Worm (Caenorhabditis elegans) whole organism, mixed stage, embryonic: ENCODE measurements around the gene phat-4.
A peak's percentile ranks its signal among the peaks of the same experiment; 100 is the strongest.

Experiments
- M03D4.4 ChIP-seq: sonication (generic microtip); optimal IDR thresholded peaks from 2 replicates; lab custom pipeline; 2017; ENCODE audit warnings: mild to moderate bottlenecking, missing genetic modification characterization, missing compliant biosample characterization
- bed-3 ChIP-seq: fragments of 200-800 bp; sonication (Bioruptor generic); optimal IDR thresholded peaks from 3 replicates; lab custom pipeline; 2018; ENCODE audit warnings: mild to moderate bottlenecking, missing genetic modification characterization, moderate library complexity, missing compliant biosample characterization
- ceh-39 ChIP-seq: fragments of 150-350 bp; optimal IDR thresholded peaks from 2 replicates; lab custom pipeline; 2014; ENCODE audit warnings: missing biosample characterization, missing genetic modification characterization
- ceh-43 ChIP-seq: fragments of 200-800 bp; sonication (Bioruptor generic); optimal IDR thresholded peaks from 2 replicates; lab custom pipeline; 2018; ENCODE audit warnings: mild to moderate bottlenecking, missing genetic modification characterization, moderate library complexity, missing compliant biosample characterization
- ceh-83 ChIP-seq: fragments of 200-800 bp; sonication (Bioruptor generic); optimal IDR thresholded peaks from 2 replicates; lab custom pipeline; 2018; ENCODE audit warnings: mild to moderate bottlenecking, missing genetic modification characterization, missing compliant biosample characterization
- ces-1 ChIP-seq: fragments of 150-350 bp; optimal IDR thresholded peaks from 2 replicates; lab custom pipeline; 2014; ENCODE audit warnings: missing biosample characterization, missing genetic modification reagents, missing genetic modification characterization
- cnd-1 ChIP-seq: fragments of 200-800 bp; sonication (Bioruptor generic); optimal IDR thresholded peaks from 2 replicates; lab custom pipeline; 2018; ENCODE audit warnings: mild to moderate bottlenecking, missing genetic modification characterization, missing compliant biosample characterization
- drap-1 ChIP-seq: fragments of 200-800 bp; sonication (Bioruptor generic); optimal IDR thresholded peaks from 3 replicates; lab custom pipeline; 2018; ENCODE audit warnings: mild to moderate bottlenecking, missing genetic modification characterization, missing compliant biosample characterization
- elt-1 ChIP-seq: sonication (generic microtip); optimal IDR thresholded peaks from 2 replicates; lab custom pipeline; 2017; ENCODE audit warnings: missing genetic modification characterization, mild to moderate bottlenecking, missing compliant biosample characterization, antibody characterized with exemption, moderate library complexity, borderline replicate concordance; ENCODE audit not compliant: insufficient read depth
- elt-3 ChIP-seq: fragments of 150-350 bp; optimal IDR thresholded peaks from 2 replicates; lab custom pipeline; 2014; ENCODE audit warnings: missing biosample characterization, missing genetic modification characterization
- flh-1 ChIP-seq: fragments of 200-800 bp; sonication (Bioruptor generic); optimal IDR thresholded peaks from 2 replicates; lab custom pipeline; 2018; ENCODE audit warnings: mild to moderate bottlenecking, missing genetic modification characterization, moderate library complexity, missing compliant biosample characterization
- ham-2 ChIP-seq: fragments of 200-800 bp; sonication (Bioruptor generic); optimal IDR thresholded peaks from 2 replicates; lab custom pipeline; 2018; ENCODE audit warnings: mild to moderate bottlenecking, missing genetic modification characterization, missing compliant biosample characterization
- hlh-1 ChIP-seq: fragments of 150-350 bp; optimal IDR thresholded peaks from 2 replicates; lab custom pipeline; 2014; ENCODE audit warnings: missing biosample characterization, missing genetic modification reagents, missing genetic modification characterization
- lin-13 ChIP-seq: fragments of 150-350 bp; optimal IDR thresholded peaks from 2 replicates; lab custom pipeline; 2014; ENCODE audit warnings: missing biosample characterization, missing genetic modification characterization
- lin-32 ChIP-seq: fragments of 200-800 bp; sonication (Bioruptor generic); optimal IDR thresholded peaks from 2 replicates; lab custom pipeline; 2018; ENCODE audit warnings: mild to moderate bottlenecking, missing genetic modification characterization, missing compliant biosample characterization
- mab-5 ChIP-seq: fragments of 150-350 bp; optimal IDR thresholded peaks from 2 replicates; lab custom pipeline; 2014; ENCODE audit warnings: missing biosample characterization, missing genetic modification characterization
- mls-2 ChIP-seq: sonication (generic microtip); optimal IDR thresholded peaks from 2 replicates; lab custom pipeline; 2016; ENCODE audit warnings: mild to moderate bottlenecking, missing genetic modification characterization, moderate library complexity, missing compliant biosample characterization
- nhr-12 ChIP-seq: fragments of 150-350 bp; optimal IDR thresholded peaks from 2 replicates; lab custom pipeline; 2014; ENCODE audit warnings: missing biosample characterization, missing genetic modification characterization
- nhr-2 ChIP-seq: fragments of 150-350 bp; optimal IDR thresholded peaks from 2 replicates; lab custom pipeline; 2014; ENCODE audit warnings: missing biosample characterization, missing genetic modification characterization
- nhr-237 ChIP-seq: fragments of 150-350 bp; optimal IDR thresholded peaks from 2 replicates; lab custom pipeline; 2014; ENCODE audit warnings: missing biosample characterization, missing genetic modification characterization
- nhr-28 ChIP-seq: fragments of 150-350 bp; optimal IDR thresholded peaks from 2 replicates; lab custom pipeline; 2014; ENCODE audit warnings: missing biosample characterization, missing genetic modification characterization
- pha-4 ChIP-seq: fragments of 150-350 bp; optimal IDR thresholded peaks from 2 replicates; lab custom pipeline; 2018; ENCODE audit warnings: missing biosample characterization, missing genetic modification reagents, missing genetic modification characterization
- sem-2 ChIP-seq: fragments of 200-800 bp; sonication (Bioruptor generic); optimal IDR thresholded peaks from 2 replicates; lab custom pipeline; 2018; ENCODE audit warnings: mild to moderate bottlenecking, missing genetic modification characterization, missing compliant biosample characterization
- snpc-4 ChIP-seq: fragments of 150-350 bp; optimal IDR thresholded peaks from 2 replicates; lab custom pipeline; 2014; ENCODE audit warnings: missing biosample characterization, missing genetic modification characterization
- sptf-1 ChIP-seq: sonication (generic microtip); optimal IDR thresholded peaks from 2 replicates; lab custom pipeline; 2017; ENCODE audit warnings: mild to moderate bottlenecking, missing genetic modification characterization, moderate library complexity, missing compliant biosample characterization
- tbx-8 ChIP-seq: fragments of 200-800 bp; sonication (Bioruptor generic); optimal IDR thresholded peaks from 2 replicates; lab custom pipeline; 2018; ENCODE audit warnings: mild to moderate bottlenecking, missing genetic modification characterization, moderate library complexity, missing compliant biosample characterization
- unc-120 ChIP-seq: sonication (generic microtip); optimal IDR thresholded peaks from 2 replicates; lab custom pipeline; 2017; ENCODE audit warnings: missing genetic modification characterization, missing compliant biosample characterization; ENCODE audit not compliant: poor library complexity, severe bottlenecking
- unc-39 ChIP-seq: fragments of 150-350 bp; optimal IDR thresholded peaks from 2 replicates; lab custom pipeline; 2014; ENCODE audit warnings: missing biosample characterization, missing genetic modification characterization
- unc-62 ChIP-seq: fragments of 150-350 bp; optimal IDR thresholded peaks from 2 replicates; lab custom pipeline; 2014; ENCODE audit warnings: missing biosample characterization, missing genetic modification reagents, missing genetic modification characterization
- zip-8 ChIP-seq: fragments of 150-350 bp; optimal IDR thresholded peaks from 2 replicates; lab custom pipeline; 2014; ENCODE audit warnings: missing biosample characterization, missing genetic modification characterization
- ztf-11 ChIP-seq: fragments of 150-350 bp; optimal IDR thresholded peaks from 2 replicates; lab custom pipeline; 2014; ENCODE audit warnings: missing biosample characterization, missing genetic modification characterization

phat-4 gene

DNA sequence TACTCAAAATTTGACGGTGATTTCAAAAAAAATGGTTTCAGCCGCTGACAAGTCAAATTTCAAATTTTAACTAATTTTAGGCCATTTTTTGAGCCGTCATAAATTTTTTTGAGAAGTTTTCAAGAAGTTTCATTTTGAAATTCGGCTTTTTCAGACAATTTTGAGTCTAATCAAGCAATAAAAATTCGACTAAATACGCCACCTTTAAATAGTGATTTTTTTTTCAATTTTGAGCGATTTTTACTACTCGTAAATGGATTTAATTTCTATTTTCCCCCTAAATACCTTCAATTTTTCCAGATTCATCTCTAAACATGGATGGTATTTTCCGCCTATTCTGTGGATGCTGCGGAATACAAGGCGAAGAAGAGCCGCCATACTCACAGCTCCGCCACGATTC is 14.5 kb downstream of the phat-4 start, which contains the start of gene Y45G5AL.1:
Y45G5AL.1 (plus strand) TSS at position 301 of the 400 bp plus-strand sequence.
- no peak for TF ChIP-seq zip-8 (tag; lab: Kevin White, UChicago)
- no peak for TF ChIP-seq ceh-39 (tag; lab: Kevin White, UChicago)
- TF ChIP-seq ham-2 (GFP tag; lab: Kevin White, UChicago), result no peak
- no peak for TF ChIP-seq bed-3 (GFP tag; lab: Kevin White, UChicago)
- no peak for TF ChIP-seq nhr-12

DNA sequence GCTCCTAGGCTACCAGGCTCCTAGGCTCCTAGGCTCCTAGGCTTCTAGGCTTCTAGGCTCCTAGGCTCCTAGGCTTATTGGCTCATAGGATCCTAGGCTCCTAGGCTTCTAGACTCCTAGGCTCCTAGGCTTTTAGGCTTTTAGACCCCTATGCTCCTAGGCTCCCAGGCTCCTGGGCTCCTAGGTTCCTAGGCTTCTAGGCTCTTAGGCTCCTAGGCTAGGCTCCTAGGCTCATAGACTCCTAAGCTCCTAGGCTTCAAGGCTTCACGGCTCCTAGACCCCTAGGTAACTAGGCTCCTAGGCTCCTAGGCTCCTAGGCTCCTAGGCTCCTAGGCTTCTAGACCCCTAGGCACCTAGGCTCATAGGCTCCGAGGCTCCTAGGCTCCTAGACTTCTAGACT is 21.7 kb downstream of the phat-4 start:
- TF ChIP-seq mab-5 (no peak), snpc-4 (no peak), mls-2 (tag; lab: Kevin White, UChicago) (no peak), nhr-2 (tag; lab: Kevin White, UChicago) (no peak), sem-2 (GFP tag; lab: Kevin White, UChicago) (no peak), ceh-43 (GFP tag; lab: Kevin White, UChicago) (no peak), drap-1 (GFP tag; lab: Kevin White, UChicago) (no peak), ceh-83 (GFP tag; lab: Kevin White, UChicago) (no peak), unc-39 (tag; lab: Kevin White, UChicago) (no peak), ceh-39 (tag; lab: Kevin White, UChicago) (no peak), unc-120 (no peak)

DNA sequence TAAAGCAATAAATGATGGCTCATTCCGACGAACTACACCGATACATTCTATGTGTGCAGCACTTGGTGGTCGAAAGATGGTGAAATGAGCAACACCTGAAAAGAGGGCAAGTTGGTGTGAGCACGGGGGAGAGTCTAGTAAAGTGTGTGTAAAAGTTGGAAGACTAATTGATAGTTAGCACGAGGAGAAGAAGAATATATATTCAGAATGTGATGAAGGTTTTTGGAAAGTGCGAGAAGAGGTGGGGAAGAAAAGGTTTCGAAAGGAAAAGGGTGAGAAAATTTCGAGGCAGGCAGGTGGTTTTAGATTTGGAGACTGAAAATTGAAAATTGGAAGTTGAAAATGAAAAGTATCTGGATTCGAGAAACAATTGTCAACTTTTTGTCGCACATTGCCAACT is 22.5 kb downstream of the phat-4 start, which contains the start of gene Y45G5AM.6:
Y45G5AM.6 (minus strand) TSS at position 101 of the 400 bp plus-strand sequence.
- no peak for TF ChIP-seq sem-2 (GFP tag; lab: Kevin White, UChicago)
- TF ChIP-seq bed-3 (GFP tag; lab: Kevin White, UChicago), result no peak
- no peak for TF ChIP-seq sptf-1 (tag; lab: Kevin White, UChicago)
- TF ChIP-seq nhr-28 (tag; lab: Kevin White, UChicago), result no peak

DNA sequence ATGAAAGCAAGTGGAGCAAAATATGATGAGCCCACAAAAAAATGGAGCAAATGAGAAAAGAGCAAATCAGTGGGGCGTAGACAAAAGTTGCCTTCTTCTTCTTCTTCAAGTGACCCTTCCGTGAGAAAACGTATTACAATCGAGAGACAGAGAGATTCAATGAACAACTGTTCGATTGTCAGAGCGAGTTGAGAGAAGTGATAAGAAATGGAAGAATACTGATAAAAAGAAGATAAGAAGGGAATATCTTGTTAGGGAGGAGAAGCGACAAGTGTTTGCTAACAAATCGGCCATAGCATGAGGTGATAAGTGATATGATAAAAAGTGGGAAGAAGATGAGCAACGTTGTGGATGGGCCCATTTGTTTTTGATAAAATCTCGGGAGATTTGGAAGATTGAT is 27.6 kb downstream of the phat-4 start:
- TF ChIP-seq lin-32 (GFP tag; lab: Kevin White, UChicago), result no peak
- no peak for TF ChIP-seq ceh-43 (GFP tag; lab: Kevin White, UChicago)
- no peak for TF ChIP-seq nhr-237 (tag; lab: Kevin White, UChicago)
- TF ChIP-seq ham-2 (GFP tag; lab: Kevin White, UChicago), result no peak
- no peak for TF ChIP-seq pha-4 (tag; lab: Kevin White, UChicago)
- no peak for TF ChIP-seq nhr-12
- peak; percentile 85 for TF ChIP-seq unc-120
- no peak for TF ChIP-seq lin-13 (tag; lab: Kevin White, UChicago)
- no peak for TF ChIP-seq elt-1
- no peak for TF ChIP-seq tbx-8
- TF ChIP-seq hlh-1 (tag; lab: Kevin White, UChicago), result peak; percentile 99
- no peak for TF ChIP-seq mab-5
- TF ChIP-seq drap-1 (GFP tag; lab: Kevin White, UChicago), result no peak
- TF ChIP-seq bed-3 (GFP tag; lab: Kevin White, UChicago), result no peak
- TF ChIP-seq flh-1 (GFP tag; lab: Kevin White, UChicago), result no peak
- peak; percentile 89 for TF ChIP-seq unc-62
- no peak for TF ChIP-seq zip-8 (tag; lab: Kevin White, UChicago)
- no peak for TF ChIP-seq mls-2 (tag; lab: Kevin White, UChicago)
- TF ChIP-seq ces-1 (GFP tag; lab: Kevin White, UChicago), result no peak
- TF ChIP-seq M03D4.4 (tag; lab: Kevin White, UChicago), result no peak
- no peak for TF ChIP-seq nhr-2 (tag; lab: Kevin White, UChicago)
- no peak for TF ChIP-seq unc-39 (tag; lab: Kevin White, UChicago)
- no peak for TF ChIP-seq ceh-83 (GFP tag; lab: Kevin White, UChicago)
- TF ChIP-seq cnd-1 (tag; lab: Kevin White, UChicago), result no peak
- TF ChIP-seq snpc-4, result no peak
- TF ChIP-seq elt-3 (tag; lab: Kevin White, UChicago), result no peak

DNA sequence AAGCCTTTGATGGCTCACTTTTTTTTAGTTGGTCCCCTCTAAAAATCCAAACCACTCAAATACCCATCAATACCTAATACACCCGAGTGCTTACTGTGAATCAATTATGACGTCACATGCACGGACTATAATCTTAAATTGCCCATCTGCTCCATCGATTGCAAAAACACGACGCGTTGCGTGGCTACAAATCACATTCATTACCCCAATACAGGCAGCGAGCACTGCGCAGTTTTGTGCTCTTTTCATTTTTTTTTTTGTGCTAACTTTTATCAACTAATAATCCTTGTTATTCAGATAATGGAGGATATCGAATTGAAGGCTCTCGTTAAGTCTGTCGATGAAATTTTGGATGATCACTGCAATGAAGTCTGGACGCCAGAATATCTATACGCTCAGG is 30.4 kb downstream of the phat-4 start, which contains the start of gene Y45G5AM.5:
Y45G5AM.5 (plus strand) TSS at position 301 of the 400 bp plus-strand sequence.
- no peak for TF ChIP-seq ceh-43 (GFP tag; lab: Kevin White, UChicago)
- no peak for TF ChIP-seq ztf-11 (tag; lab: Kevin White, UChicago)
- peak; percentile 64 for TF ChIP-seq zip-8 (tag; lab: Kevin White, UChicago)
- no peak for TF ChIP-seq nhr-2 (tag; lab: Kevin White, UChicago)
